Worm (Caenorhabditis elegans): Measurements from ENCODE around the gene F43H9.4.

ce11 chrV:8013901-8014388, 12.6 kb upstream of the F43H9.4 start, which contains the start of gene Y97E10AR.6:
- TF ChIP-seq lsy-2 (tag; optimal IDR thresholded peaks at IDR 0.05) (no peak), elt-3 (tag; optimal IDR thresholded peaks at IDR 0.05) (no peak), unc-39 (tag; optimal IDR thresholded peaks at IDR 0.05) (no peak), mab-5 (tag; optimal IDR thresholded peaks at IDR 0.05) (no peak), elt-1 (tag; optimal IDR thresholded peaks at IDR 0.05; ENCODE audit: borderline replicate concordance, insufficient read depth) (no peak), pha-4 (tag; optimal IDR thresholded peaks at IDR 0.05) (no peak), nhr-237 (tag; optimal IDR thresholded peaks at IDR 0.05) (no peak), unc-62 (GFP tag; optimal IDR thresholded peaks at IDR 0.05) (no peak)
